Worm (Caenorhabditis elegans) whole organism, L1 larva: Measurements from ENCODE around the gene T25F10.3.

ENCODE experiments used
- irx-1 ChIP-seq: sonication (generic microtip); optimal IDR thresholded peaks from 2 replicates; lab custom pipeline; 2016; ENCODE audit warnings: missing genetic modification characterization, missing compliant biosample characterization
- lsy-2 ChIP-seq, 2 experiments: fragments of 150-350 bp; optimal IDR thresholded peaks; 2 replicates each; lab custom pipeline; 2014; ENCODE audit warnings: missing biosample characterization in 2 of 2, missing genetic modification characterization in 2 of 2
- nhr-11 ChIP-seq: fragments of 150-350 bp; optimal IDR thresholded peaks from 2 replicates; lab custom pipeline; 2014; ENCODE audit warnings: missing biosample characterization, missing genetic modification characterization
- nhr-90 ChIP-seq: sonication (generic microtip); optimal IDR thresholded peaks from 2 replicates; lab custom pipeline; 2016; ENCODE audit warnings: mild to moderate bottlenecking, missing genetic modification characterization, missing compliant biosample characterization; ENCODE audit not compliant: poor library complexity
- pqm-1 ChIP-seq: sonication (generic microtip); optimal IDR thresholded peaks from 3 replicates; lab custom pipeline; 2017; ENCODE audit warnings: missing biosample characterization, missing genetic modification characterization
- snpc-4 ChIP-seq: fragments of 150-350 bp; optimal IDR thresholded peaks from 2 replicates; lab custom pipeline; 2014; ENCODE audit warnings: missing biosample characterization, missing genetic modification characterization
- tbx-2 ChIP-seq: sonication (generic microtip); optimal IDR thresholded peaks from 2 replicates; lab custom pipeline; 2016; ENCODE audit warnings: missing genetic modification characterization, missing compliant biosample characterization
- unc-86 ChIP-seq: sonication (generic microtip); optimal IDR thresholded peaks from 2 replicates; lab custom pipeline; 2016; ENCODE audit warnings: missing genetic modification characterization, missing compliant biosample characterization
- xbp-1 ChIP-seq: sonication (generic microtip); optimal IDR thresholded peaks from 2 replicates; lab custom pipeline; 2016; ENCODE audit warnings: missing genetic modification characterization, missing compliant biosample characterization
- zag-1 ChIP-seq: fragments of 150-350 bp; optimal IDR thresholded peaks from 2 replicates; lab custom pipeline; 2014; ENCODE audit warnings: missing biosample characterization, missing genetic modification characterization
- ztf-4 ChIP-seq: fragments of 150-350 bp; optimal IDR thresholded peaks from 2 replicates; lab custom pipeline; 2014; ENCODE audit warnings: missing biosample characterization, missing genetic modification characterization

- TF ChIP-seq unc-86 (no peak), xbp-1 (tag; lab: Kevin White, UChicago) (no peak), lsy-2 (tag; optimal IDR thresholded peaks at IDR 0.05; lab: Kevin White, UChicago) (no peak), nhr-90 (tag; lab: Kevin White, UChicago) (no peak), zag-1 (tag; lab: Kevin White, UChicago) (no peak), nhr-11 (tag; lab: Kevin White, UChicago) (no peak), tbx-2 (tag; lab: Kevin White, UChicago) (no peak), irx-1 (tag; lab: Kevin White, UChicago) (no peak), pqm-1 (tag; lab: Kevin White, UChicago) (no peak), ztf-4 (tag; lab: Kevin White, UChicago) (no peak), snpc-4 (tag; lab: Kevin White, UChicago) (no peak)
These were observed 20.1 kb downstream of the T25F10.3 start, which contains the start of gene bbs-8 for ce11 chrV:6764972-6765371.
